Worm (Caenorhabditis elegans) whole organism, L3 larva: ENCODE measurements around the gene wrn-1.

ENCODE experiments used
- R02D3.7 ChIP-seq: fragments of 150-350 bp; optimal IDR thresholded peaks from 2 replicates; lab custom pipeline; 2014; ENCODE audit warnings: missing biosample characterization, missing genetic modification characterization
- aly-2 ChIP-seq: fragments of 150-350 bp; optimal IDR thresholded peaks from 2 replicates; lab custom pipeline; 2014; ENCODE audit warnings: missing biosample characterization, missing genetic modification characterization
- ama-1 ChIP-seq: fragments of 150-350 bp; optimal IDR thresholded peaks from 2 replicates; lab custom pipeline; 2018
- ceh-16 ChIP-seq: sonication (generic microtip); optimal IDR thresholded peaks from 2 replicates; lab custom pipeline; 2017; ENCODE audit warnings: missing biosample characterization, missing genetic modification characterization
- ceh-82 ChIP-seq: fragments of 150-350 bp; optimal IDR thresholded peaks from 2 replicates; lab custom pipeline; 2014; ENCODE audit warnings: missing biosample characterization, missing genetic modification characterization
- ceh-9 ChIP-seq: sonication (generic microtip); optimal IDR thresholded peaks from 2 replicates; lab custom pipeline; 2018; ENCODE audit warnings: missing biosample characterization, missing genetic modification characterization
- daf-12 ChIP-seq: fragments of 150-350 bp; optimal IDR thresholded peaks from 2 replicates; lab custom pipeline; 2014; ENCODE audit warnings: missing biosample characterization, missing genetic modification reagents, missing genetic modification characterization
- egl-27 ChIP-seq: sonication (generic microtip); optimal IDR thresholded peaks from 4 replicates; lab custom pipeline; 2017; ENCODE audit warnings: missing biosample characterization, missing genetic modification reagents, missing genetic modification characterization
- elt-1 ChIP-seq: fragments of 150-350 bp; optimal IDR thresholded peaks from 2 replicates; lab custom pipeline; 2014; ENCODE audit warnings: missing biosample characterization, missing genetic modification characterization
- elt-2 ChIP-seq: sonication (generic microtip); optimal IDR thresholded peaks from 2 replicates; lab custom pipeline; 2016; ENCODE audit warnings: missing genetic modification reagents, mild to moderate bottlenecking, missing genetic modification characterization, missing compliant biosample characterization
- elt-3 ChIP-seq, 3 experiments: fragments of 150-350 bp in 1 of 3; sonication (generic microtip) in 2 of 3; optimal IDR thresholded peaks; 2 replicates in 2 of 3; 4 replicates in 1 of 3; lab custom pipeline; 2014 to 2017; ENCODE audit warnings: missing biosample characterization in 3 of 3, missing genetic modification characterization in 3 of 3
- eor-1 ChIP-seq, 2 experiments: fragments of 150-350 bp; optimal IDR thresholded peaks; 2 replicates each; lab custom pipeline; 2014 to 2018; ENCODE audit warnings: missing biosample characterization in 2 of 2, missing genetic modification characterization in 2 of 2
- fkh-10 ChIP-seq: sonication (generic microtip); optimal IDR thresholded peaks from 2 replicates; lab custom pipeline; 2017; ENCODE audit warnings: missing biosample characterization, missing genetic modification reagents, missing genetic modification characterization
- fkh-2 ChIP-seq: fragments of 150-350 bp; optimal IDR thresholded peaks from 2 replicates; lab custom pipeline; 2014; ENCODE audit warnings: missing biosample characterization, missing genetic modification reagents, missing genetic modification characterization
- lin-15B ChIP-seq: fragments of 150-350 bp; optimal IDR thresholded peaks from 2 replicates; lab custom pipeline; 2014; ENCODE audit warnings: missing biosample characterization, missing genetic modification characterization
- lin-39 ChIP-seq: fragments of 150-350 bp; optimal IDR thresholded peaks from 2 replicates; lab custom pipeline; 2018; ENCODE audit warnings: missing biosample characterization, missing genetic modification reagents, missing genetic modification characterization
- lsy-12 ChIP-seq: sonication (generic microtip); optimal IDR thresholded peaks from 2 replicates; lab custom pipeline; 2016; ENCODE audit warnings: mild to moderate bottlenecking, missing genetic modification characterization, missing compliant biosample characterization
- mdl-1 ChIP-seq: fragments of 150-350 bp; optimal IDR thresholded peaks from 2 replicates; lab custom pipeline; 2014; ENCODE audit warnings: missing biosample characterization, missing genetic modification characterization
- nfya-1 ChIP-seq: sonication (generic microtip); optimal IDR thresholded peaks from 2 replicates; lab custom pipeline; 2017; ENCODE audit warnings: missing genetic modification characterization, mild to moderate bottlenecking, missing compliant biosample characterization, antibody characterized with exemption, moderate library complexity; ENCODE audit not compliant: insufficient read depth
- nhr-11 ChIP-seq: fragments of 150-350 bp; optimal IDR thresholded peaks from 2 replicates; lab custom pipeline; 2014; ENCODE audit warnings: missing biosample characterization, missing genetic modification characterization
- nhr-12 ChIP-seq: fragments of 150-350 bp; optimal IDR thresholded peaks from 2 replicates; lab custom pipeline; 2014; ENCODE audit warnings: missing biosample characterization, missing genetic modification characterization
- nhr-23 ChIP-seq: fragments of 150-350 bp; optimal IDR thresholded peaks from 2 replicates; lab custom pipeline; 2014; ENCODE audit warnings: missing biosample characterization, missing genetic modification reagents, missing genetic modification characterization
- nhr-25 ChIP-seq: sonication (generic microtip); optimal IDR thresholded peaks from 2 replicates; lab custom pipeline; 2017; ENCODE audit warnings: missing biosample characterization, missing genetic modification characterization
- nhr-28 ChIP-seq: fragments of 150-350 bp; optimal IDR thresholded peaks from 2 replicates; lab custom pipeline; 2014; ENCODE audit warnings: missing biosample characterization, missing genetic modification characterization
- nhr-67 ChIP-seq: fragments of 150-350 bp; optimal IDR thresholded peaks from 2 replicates; lab custom pipeline; 2014; ENCODE audit warnings: missing biosample characterization, missing genetic modification characterization
- nhr-76 ChIP-seq: fragments of 150-350 bp; sonication (generic microtip); optimal IDR thresholded peaks from 5 replicates; lab custom pipeline; 2014; ENCODE audit warnings: missing biosample characterization, missing genetic modification characterization
- nhr-77 ChIP-seq: fragments of 150-350 bp; optimal IDR thresholded peaks from 2 replicates; lab custom pipeline; 2014; ENCODE audit warnings: missing biosample characterization, missing genetic modification characterization
- pha-4 ChIP-seq: fragments of 150-350 bp; optimal IDR thresholded peaks from 2 replicates; lab custom pipeline; 2014; ENCODE audit warnings: missing biosample characterization, missing genetic modification reagents, missing genetic modification characterization
- pqm-1 ChIP-seq: fragments of 150-350 bp; optimal IDR thresholded peaks from 2 replicates; lab custom pipeline; 2017; ENCODE audit warnings: missing biosample characterization, missing genetic modification characterization, inconsistent platforms
- sea-2 ChIP-seq: fragments of 150-350 bp; sonication (generic microtip); optimal IDR thresholded peaks from 4 replicates; lab custom pipeline; 2014; ENCODE audit warnings: missing biosample characterization, missing genetic modification reagents, missing genetic modification characterization
- skn-1 ChIP-seq: fragments of 150-350 bp; optimal IDR thresholded peaks from 2 replicates; lab custom pipeline; 2014; ENCODE audit warnings: missing biosample characterization, missing genetic modification characterization
- snpc-4 ChIP-seq: fragments of 150-350 bp; optimal IDR thresholded peaks from 2 replicates; lab custom pipeline; 2014; ENCODE audit warnings: missing biosample characterization, missing genetic modification characterization
- tbx-2 ChIP-seq: sonication (generic microtip); optimal IDR thresholded peaks from 2 replicates; lab custom pipeline; 2016; ENCODE audit warnings: mild to moderate bottlenecking, missing genetic modification characterization, missing compliant biosample characterization
- unc-39 ChIP-seq: sonication (generic microtip); optimal IDR thresholded peaks from 4 replicates; lab custom pipeline; 2017; ENCODE audit warnings: missing biosample characterization, missing genetic modification characterization
- unc-62 ChIP-seq: fragments of 150-350 bp; sonication (generic microtip); optimal IDR thresholded peaks from 4 replicates; lab custom pipeline; 2014; ENCODE audit warnings: missing biosample characterization, missing genetic modification reagents, missing genetic modification characterization
- ztf-11 ChIP-seq: fragments of 150-350 bp; optimal IDR thresholded peaks from 2 replicates; lab custom pipeline; 2014; ENCODE audit warnings: missing biosample characterization, missing genetic modification characterization
- ztf-4 ChIP-seq: fragments of 150-350 bp; optimal IDR thresholded peaks from 2 replicates; lab custom pipeline; 2014; ENCODE audit warnings: missing biosample characterization, missing genetic modification characterization

The wrn-1 gene

ce11 chrII:6554677-6555076 is at the start of gene wrn-1:
wrn-1 (plus strand) TSS chrII:6554977.
- no peak for TF ChIP-seq skn-1 (tag; lab: Kevin White, UChicago)

ce11 chrII:6513357-6513756 is 41.4 kb upstream of the wrn-1 start:
- TF ChIP-seq tbx-2 (tag; lab: Kevin White, UChicago) (no peak), lin-15B (tag; lab: Kevin White, UChicago) (no peak), nhr-77 (tag; lab: Kevin White, UChicago) (no peak), lin-39 (tag; lab: Kevin White, UChicago) (no peak), aly-2 (tag; lab: Kevin White, UChicago) (no peak), ztf-11 (no peak), nhr-25 (tag; lab: Kevin White, UChicago) (no peak), nhr-28 (tag; lab: Kevin White, UChicago) (no peak), lsy-12 (tag; lab: Kevin White, UChicago) (no peak)

DNA sequence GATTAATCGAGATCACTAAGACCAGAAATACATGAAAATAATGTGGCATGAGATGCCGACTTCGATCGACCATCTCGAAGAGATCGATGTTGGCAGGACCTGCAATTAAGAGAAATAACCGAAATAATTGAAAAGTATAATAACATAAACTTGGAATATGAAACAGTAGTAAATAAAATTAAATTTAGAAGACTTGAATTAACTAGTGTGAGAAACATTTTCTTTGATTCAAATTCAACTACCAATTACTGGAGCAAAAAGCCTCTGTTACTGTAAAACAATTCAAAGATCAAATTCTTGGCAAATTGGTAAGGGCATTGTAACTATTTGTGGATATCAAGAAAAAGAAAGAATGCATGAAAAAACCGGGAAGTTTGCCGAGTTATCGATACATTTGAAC is 40.9 kb upstream of the wrn-1 start, which contains the start of gene R05G9R.1:
Gene R05G9R.1, minus strand, starts transcription at position 101 of the 400 bp plus-strand sequence.
- no peak for TF ChIP-seq elt-3 (tag; optimal IDR thresholded peaks at IDR 0.05; lab: Kevin White, UChicago)
- no peak for TF ChIP-seq daf-12 (tag; lab: Kevin White, UChicago)
- no peak for TF ChIP-seq ceh-82 (tag; lab: Kevin White, UChicago)
- TF ChIP-seq ceh-16 (tag; lab: Kevin White, UChicago): no peak
- no peak for TF ChIP-seq unc-39
- no peak for TF ChIP-seq R02D3.7 (tag; lab: Kevin White, UChicago)
- TF ChIP-seq skn-1 (tag; lab: Kevin White, UChicago): no peak
- no peak for TF ChIP-seq nhr-12 (tag; lab: Kevin White, UChicago)
- TF ChIP-seq elt-1 (tag; lab: Kevin White, UChicago): no peak
- TF ChIP-seq pha-4: no peak
- TF ChIP-seq eor-1 (tag; optimal IDR thresholded peaks at IDR 0.05; lab: Kevin White, UChicago): no peak
- TF ChIP-seq mdl-1 (tag; lab: Kevin White, UChicago): no peak
- no peak for TF ChIP-seq ztf-11
- TF ChIP-seq sea-2: no peak
- no peak for TF ChIP-seq nhr-28 (tag; lab: Kevin White, UChicago)
- TF ChIP-seq nhr-67: no peak
- TF ChIP-seq nhr-23: no peak
- no peak for TF ChIP-seq unc-62 (GFP tag; lab: Kevin White, UChicago)
- TF ChIP-seq snpc-4 (tag; lab: Kevin White, UChicago): no peak

DNA sequence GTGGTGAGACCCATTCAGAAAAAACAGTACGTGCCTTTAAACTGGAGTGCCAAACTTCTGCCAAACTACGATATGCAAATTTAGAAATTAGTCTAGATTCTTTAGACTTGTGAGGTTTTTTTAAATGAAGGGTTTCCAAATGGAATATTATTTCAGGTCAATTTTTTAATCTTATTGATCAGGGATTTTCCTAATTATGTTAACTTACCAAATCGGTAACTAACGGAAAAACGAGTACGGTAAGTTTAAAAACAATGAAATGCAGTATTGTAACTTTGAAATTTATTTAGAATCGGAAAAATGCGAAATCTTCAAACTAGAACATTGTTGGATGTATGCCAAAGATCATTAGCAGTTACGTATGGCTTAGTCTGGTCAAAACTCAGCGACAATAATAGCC is 38.5 kb upstream of the wrn-1 start, which contains the start of gene C56E6.7:
Gene C56E6.7, plus strand, starts transcription at position 301 of the 400 bp plus-strand sequence.
- TF ChIP-seq ztf-4 (tag; lab: Kevin White, UChicago) (no peak), nfya-1 (tag; lab: Kevin White, UChicago) (no peak), ceh-9 (no peak)
- TF ChIP-seq, all 47 proteins: peak for 0

- no peak for TF ChIP-seq daf-12 (tag; lab: Kevin White, UChicago)
- TF ChIP-seq nhr-76: no peak
- TF ChIP-seq, all 47 proteins: peak for 0
Measured at ce11 chrII:6519703-6520102, 35.1 kb upstream of the wrn-1 start.

- TF ChIP-seq R02D3.7 (tag; lab: Kevin White, UChicago): no peak
- TF ChIP-seq fkh-2 (tag; lab: Kevin White, UChicago): no peak
- TF ChIP-seq nhr-25 (tag; lab: Kevin White, UChicago): no peak
- TF ChIP-seq nhr-11 (tag; lab: Kevin White, UChicago): no peak
- TF ChIP-seq nhr-12 (tag; lab: Kevin White, UChicago): no peak
- no peak for TF ChIP-seq ceh-16 (tag; lab: Kevin White, UChicago)
- peak; percentile 91 for TF ChIP-seq pqm-1 (tag; lab: Kevin White, UChicago)
- TF ChIP-seq ceh-9: no peak
- TF ChIP-seq elt-2 (tag; lab: Kevin White, UChicago): peak; percentile 89
- TF ChIP-seq fkh-10 (GFP tag; lab: Kevin White, UChicago): no peak
- no peak for TF ChIP-seq ama-1 (lab: Kevin White, UChicago)
- TF ChIP-seq egl-27 (tag; lab: Kevin White, UChicago): no peak
Measured at ce11 chrII:6520103-6520502, 34.7 kb upstream of the wrn-1 start.
